Worm (Caenorhabditis elegans) whole organism, L2 larva: Measurements from ENCODE around the gene blos-4.

ENCODE experiments used
- C34F6.9 ChIP-seq: fragments of 150-350 bp; optimal IDR thresholded peaks from 2 replicates; lab custom pipeline; 2014; ENCODE audit warnings: missing biosample characterization, missing genetic modification characterization
- F13H6.1 ChIP-seq: sonication (generic microtip); optimal IDR thresholded peaks from 2 replicates; lab custom pipeline; 2016; ENCODE audit warnings: missing genetic modification characterization, missing compliant biosample characterization
- Y55F3AM.14 ChIP-seq: fragments of 200-800 bp; sonication (Bioruptor generic); optimal IDR thresholded peaks from 2 replicates; lab custom pipeline; 2018; ENCODE audit warnings: mild to moderate bottlenecking, missing genetic modification characterization, missing compliant biosample characterization
- aly-2 ChIP-seq: fragments of 150-350 bp; optimal IDR thresholded peaks from 2 replicates; lab custom pipeline; 2014; ENCODE audit warnings: missing biosample characterization, missing genetic modification characterization
- blmp-1 ChIP-seq: sonication (generic microtip); optimal IDR thresholded peaks from 2 replicates; lab custom pipeline; 2017; ENCODE audit warnings: missing genetic modification characterization, mild to moderate bottlenecking, missing compliant biosample characterization, antibody characterized with exemption, moderate library complexity; ENCODE audit not compliant: insufficient read depth
- crh-2 ChIP-seq: sonication (generic microtip); optimal IDR thresholded peaks from 2 replicates; lab custom pipeline; 2017; ENCODE audit warnings: missing biosample characterization, missing genetic modification characterization
- dmd-4 ChIP-seq: sonication (generic microtip); optimal IDR thresholded peaks from 2 replicates; lab custom pipeline; 2017; ENCODE audit warnings: missing biosample characterization, missing genetic modification characterization
- egl-27 ChIP-seq: sonication (generic microtip); optimal IDR thresholded peaks from 3 replicates; lab custom pipeline; 2017; ENCODE audit warnings: missing biosample characterization, missing genetic modification reagents, missing genetic modification characterization
- elt-1 ChIP-seq: fragments of 150-350 bp; optimal IDR thresholded peaks from 2 replicates; lab custom pipeline; 2014; ENCODE audit warnings: missing biosample characterization, missing genetic modification characterization
- elt-3 ChIP-seq: sonication (generic microtip); optimal IDR thresholded peaks from 2 replicates; lab custom pipeline; 2017; ENCODE audit warnings: missing biosample characterization, missing genetic modification characterization
- fos-1 ChIP-seq: fragments of 150-350 bp; optimal IDR thresholded peaks from 2 replicates; lab custom pipeline; 2014; ENCODE audit warnings: missing biosample characterization, missing genetic modification characterization
- gmeb-1 ChIP-seq: fragments of 150-350 bp; optimal IDR thresholded peaks from 2 replicates; lab custom pipeline; 2014; ENCODE audit warnings: missing biosample characterization, missing genetic modification characterization
- lin-11 ChIP-seq: fragments of 150-350 bp; sonication (generic microtip); optimal IDR thresholded peaks from 2 replicates; lab custom pipeline; 2014; ENCODE audit warnings: missing biosample characterization, missing genetic modification characterization, inconsistent platforms, mixed read lengths
- lin-39 ChIP-seq: fragments of 150-350 bp; optimal IDR thresholded peaks from 2 replicates; lab custom pipeline; 2014; ENCODE audit warnings: missing biosample characterization, missing genetic modification reagents, missing genetic modification characterization
- lsy-2 ChIP-seq, 2 experiments: fragments of 150-350 bp in 1 of 2; sonication (generic microtip) in 1 of 2; optimal IDR thresholded peaks; 2 replicates each; lab custom pipeline; 2014 to 2017; ENCODE audit warnings: missing biosample characterization in 2 of 2, missing genetic modification characterization in 2 of 2
- mbf-1 ChIP-seq: sonication (generic microtip); optimal IDR thresholded peaks from 2 replicates; lab custom pipeline; 2017; ENCODE audit warnings: missing biosample characterization, missing genetic modification characterization
- mdl-1 ChIP-seq, 2 experiments: fragments of 150-350 bp in 1 of 2; sonication (generic microtip) in 1 of 2; optimal IDR thresholded peaks; 2 replicates each; lab custom pipeline; 2017; ENCODE audit warnings: missing biosample characterization in 2 of 2, missing genetic modification characterization in 2 of 2
- nhr-10 ChIP-seq: sonication (generic microtip); optimal IDR thresholded peaks from 2 replicates; lab custom pipeline; 2017; ENCODE audit warnings: missing biosample characterization, missing genetic modification characterization
- nhr-129 ChIP-seq: fragments of 150-350 bp; optimal IDR thresholded peaks from 2 replicates; lab custom pipeline; 2014; ENCODE audit warnings: missing biosample characterization, missing genetic modification characterization
- nhr-21 ChIP-seq: fragments of 150-350 bp; optimal IDR thresholded peaks from 2 replicates; lab custom pipeline; 2014; ENCODE audit warnings: missing biosample characterization, missing genetic modification characterization
- nhr-23 ChIP-seq: fragments of 150-350 bp; optimal IDR thresholded peaks from 2 replicates; lab custom pipeline; 2014; ENCODE audit warnings: missing biosample characterization, missing genetic modification reagents, missing genetic modification characterization
- nhr-237 ChIP-seq: fragments of 150-350 bp; optimal IDR thresholded peaks from 2 replicates; lab custom pipeline; 2014; ENCODE audit warnings: missing biosample characterization, missing genetic modification characterization
- nhr-25 ChIP-seq: fragments of 150-350 bp; sonication (generic microtip); optimal IDR thresholded peaks from 3 replicates; lab custom pipeline; 2014; ENCODE audit warnings: missing biosample characterization, missing genetic modification characterization
- nhr-77 ChIP-seq: fragments of 150-350 bp; optimal IDR thresholded peaks from 2 replicates; lab custom pipeline; 2014; ENCODE audit warnings: missing biosample characterization, missing genetic modification characterization
- peb-1 ChIP-seq: fragments of 150-350 bp; optimal IDR thresholded peaks from 2 replicates; lab custom pipeline; 2014; ENCODE audit warnings: missing biosample characterization, missing genetic modification characterization
- sma-9 ChIP-seq, 2 experiments: fragments of 150-350 bp in 1 of 2; sonication (generic microtip) in 1 of 2; optimal IDR thresholded peaks; 2 replicates each; lab custom pipeline; 2014 to 2016; ENCODE audit warnings: missing genetic modification characterization in 2 of 2, mild to moderate bottlenecking in 1 of 2, missing biosample characterization in 1 of 2, missing compliant biosample characterization in 1 of 2, missing genetic modification reagents in 1 of 2, moderate library complexity in 1 of 2
- snpc-4 ChIP-seq: fragments of 150-350 bp; optimal IDR thresholded peaks from 2 replicates; lab custom pipeline; 2014; ENCODE audit warnings: missing biosample characterization, missing genetic modification characterization
- unc-39 ChIP-seq: fragments of 150-350 bp; optimal IDR thresholded peaks from 2 replicates; lab custom pipeline; 2014; ENCODE audit warnings: missing biosample characterization, missing genetic modification characterization
- unc-55 ChIP-seq: fragments of 150-350 bp; sonication (generic microtip); optimal IDR thresholded peaks from 3 replicates; lab custom pipeline; 2014; ENCODE audit warnings: missing biosample characterization, missing genetic modification reagents, missing genetic modification characterization
- zag-1 ChIP-seq: fragments of 150-350 bp; optimal IDR thresholded peaks from 2 replicates; lab custom pipeline; 2014; ENCODE audit warnings: missing biosample characterization, missing genetic modification characterization
- ztf-1 ChIP-seq: fragments of 200-800 bp; sonication (Bioruptor generic); conservative IDR thresholded peaks from 2 replicates; pipeline ENCODE4 v1.3.6; 2022; ENCODE audit warnings: missing genetic modification characterization, missing compliant biosample characterization
- ztf-11 ChIP-seq: sonication (generic microtip); optimal IDR thresholded peaks from 2 replicates; lab custom pipeline; 2017; ENCODE audit warnings: missing biosample characterization, missing genetic modification characterization

Gene blos-4

DNA sequence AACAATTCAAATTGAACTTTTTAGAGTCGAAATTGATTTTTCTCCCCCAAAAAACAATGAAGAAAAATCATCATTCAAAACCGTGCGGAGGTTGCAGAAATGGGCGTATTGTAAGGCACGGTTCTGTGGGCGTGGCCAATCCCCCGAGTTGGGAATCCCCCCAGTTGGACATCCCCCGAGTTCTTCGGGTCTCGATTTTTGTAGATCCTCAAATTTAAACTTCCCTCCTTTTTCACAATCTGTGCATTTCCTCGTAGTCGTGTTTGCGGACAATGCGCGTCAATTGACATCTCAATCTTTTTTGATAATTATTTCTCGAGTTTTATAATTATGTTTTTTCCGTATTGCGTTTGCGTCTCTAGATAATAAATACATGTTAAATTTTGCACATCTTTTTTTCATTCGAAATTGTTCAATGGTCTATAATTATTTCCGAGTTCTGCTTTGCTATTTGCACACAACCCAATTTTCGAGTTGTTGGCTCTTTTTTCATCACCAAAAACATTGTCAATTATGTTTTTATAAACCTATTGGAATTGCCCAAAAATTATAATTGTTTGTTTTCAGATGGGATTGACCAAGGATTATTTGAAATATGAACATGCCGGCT, 24.9 kb downstream of the blos-4 start, which contains the start of gene F13H8.2 (continued):
- no peak for TF ChIP-seq nhr-237
- peak; percentile 12 for TF ChIP-seq zag-1 (tag; lab: Kevin White, UChicago)
- no peak for TF ChIP-seq nhr-77 (tag; lab: Kevin White, UChicago)
- TF ChIP-seq nhr-21 (tag; lab: Kevin White, UChicago) = peak; percentile 47
- TF ChIP-seq snpc-4 (tag; lab: Kevin White, UChicago) = peak; percentile 36
- TF ChIP-seq peb-1 = no peak
- TF ChIP-seq lin-11 (tag; lab: Kevin White, UChicago) = peak; percentile 20
- TF ChIP-seq nhr-25 (tag; lab: Kevin White, UChicago) = no peak
- TF ChIP-seq lsy-2 (tag; optimal IDR thresholded peaks at IDR 0.05; lab: Kevin White, UChicago) = peak; percentile 66 to 90
- TF ChIP-seq gmeb-1 (tag; lab: Kevin White, UChicago) = peak; percentile 96
- no peak for TF ChIP-seq lin-39
- TF ChIP-seq fos-1 (tag; lab: Kevin White, UChicago) = peak; percentile 42

- TF ChIP-seq lin-11 (tag; lab: Kevin White, UChicago) = no peak
- peak; percentile 13 for TF ChIP-seq unc-55 (GFP tag; lab: Kevin White, UChicago)
- no peak for TF ChIP-seq blmp-1 (tag; lab: Kevin White, UChicago)
- TF ChIP-seq ztf-11 (tag; lab: Kevin White, UChicago) = no peak
- TF ChIP-seq elt-1 (tag; lab: Kevin White, UChicago) = no peak
- peak; percentile 26 for TF ChIP-seq C34F6.9 (tag; lab: Kevin White, UChicago)
- TF ChIP-seq elt-3 (tag; lab: Kevin White, UChicago) = no peak
- TF ChIP-seq unc-39 (tag; lab: Kevin White, UChicago) = no peak
- TF ChIP-seq ztf-1 = no peak
- TF ChIP-seq mbf-1 (tag; lab: Kevin White, UChicago) = no peak
- no peak for TF ChIP-seq aly-2 (tag; lab: Kevin White, UChicago)
- no peak for TF ChIP-seq nhr-25 (tag; lab: Kevin White, UChicago)
Measured at ce11 chrII:6273916-6274315, 28.9 kb downstream of the blos-4 start, which contains the start of gene bpl-1. bpl-1 (plus strand) TSS chrII:6274216.

DNA sequence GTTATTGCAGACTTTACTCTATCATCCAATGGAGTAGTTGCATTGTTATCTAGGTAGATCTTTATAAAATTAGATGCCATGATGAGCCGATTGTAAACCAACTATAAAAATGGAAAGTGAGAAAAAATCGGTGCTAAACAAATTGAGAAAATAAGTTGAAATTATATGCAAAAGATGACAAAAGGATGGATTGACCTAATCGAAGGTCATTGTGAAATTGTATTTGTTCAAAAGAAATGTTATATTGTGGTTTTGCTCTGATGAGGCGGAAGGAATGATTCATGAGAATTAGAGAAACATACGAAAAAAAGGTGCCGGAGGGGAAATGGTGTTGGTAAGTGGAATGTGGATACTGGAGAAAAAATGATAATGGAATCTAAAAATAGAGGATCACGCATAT, 36.0 kb downstream of the blos-4 start, which contains the start of gene scly-1:
Gene scly-1, minus strand, starts transcription at position 101 of the 400 bp plus-strand sequence.
- no peak for TF ChIP-seq nhr-129 (tag; lab: Kevin White, UChicago)

DNA sequence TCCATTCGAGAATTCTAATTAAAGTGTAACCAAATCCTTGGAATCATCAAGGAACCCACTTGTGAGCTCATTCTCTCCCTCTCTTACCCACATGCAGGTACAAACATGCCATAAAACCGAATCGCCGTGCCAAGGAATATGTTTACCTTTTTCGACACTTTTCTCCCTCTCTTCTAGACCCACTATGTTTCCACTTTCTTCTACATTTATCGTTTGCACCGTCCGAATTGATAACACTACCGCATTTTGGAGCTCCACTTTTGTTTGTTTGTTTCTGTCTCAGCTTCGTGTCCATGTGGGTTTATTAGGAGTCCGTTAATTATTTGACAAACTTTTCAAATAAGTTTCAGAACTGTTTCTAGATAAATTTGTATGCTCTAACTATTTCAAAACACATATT, 36.9 kb downstream of the blos-4 start:
- TF ChIP-seq nhr-77 (tag; lab: Kevin White, UChicago) = no peak
- TF ChIP-seq fos-1 (tag; lab: Kevin White, UChicago) = peak; percentile 32
- TF ChIP-seq mdl-1 (tag; optimal IDR thresholded peaks at IDR 0.05; lab: Kevin White, UChicago) = no peak

ce11 chrII:6283074-6283473, 38.0 kb downstream of the blos-4 start, which contains the start of gene F13H8.1:
F13H8.1 (plus strand) TSS chrII:6283384.
- no peak for TF ChIP-seq peb-1
- no peak for TF ChIP-seq lin-39
- TF ChIP-seq dmd-4 (tag; lab: Kevin White, UChicago) = no peak
- no peak for TF ChIP-seq Y55F3AM.14
- TF ChIP-seq egl-27 (tag; lab: Kevin White, UChicago) = no peak
- TF ChIP-seq crh-2 (tag; lab: Kevin White, UChicago) = peak; percentile 51
- TF ChIP-seq nhr-10 (tag; lab: Kevin White, UChicago) = no peak
- no peak for TF ChIP-seq nhr-23
- TF ChIP-seq sma-9 (GFP tag; optimal IDR thresholded peaks at IDR 0.05; lab: Kevin White, UChicago) = peak; percentile 19
- TF ChIP-seq sma-9 (tag; optimal IDR thresholded peaks at IDR 0.05; lab: Kevin White, UChicago) = no peak
- TF ChIP-seq nhr-77 (tag; lab: Kevin White, UChicago) = no peak
- peak; percentile 60 for TF ChIP-seq fos-1 (tag; lab: Kevin White, UChicago)
- TF ChIP-seq F13H6.1 (tag; lab: Kevin White, UChicago) = no peak
- TF ChIP-seq ztf-1 = no peak
